Fruit fly (Drosophila melanogaster) whole organism, wandering third instar larva: ENCODE data around the gene CG31954.

Experiments
- Dfd ChIP-seq: fragments of >200 bp; optimal IDR thresholded peaks from 2 replicates; lab custom pipeline; 2017; ENCODE audit warnings: missing biosample characterization, missing genetic modification characterization
- GATAd ChIP-seq: sonication (Bioruptor generic); optimal IDR thresholded peaks from 2 replicates; lab custom pipeline; 2016; ENCODE audit warnings: missing biosample characterization, missing genetic modification characterization
- HLH106 ChIP-seq: fragments of 200-800 bp; optimal IDR thresholded peaks from 3 replicates; lab custom pipeline; 2019; ENCODE audit warnings: missing biosample characterization, mild to moderate bottlenecking, missing genetic modification characterization, moderate library complexity
- Mio ChIP-seq: sonication (Bioruptor generic); optimal IDR thresholded peaks from 2 replicates; lab custom pipeline; 2016; ENCODE audit warnings: missing biosample characterization, missing genetic modification characterization
- ey ChIP-seq: fragments of 200-800 bp; sonication (Bioruptor generic); optimal IDR thresholded peaks from 2 replicates; lab custom pipeline; 2016; ENCODE audit warnings: missing biosample characterization, missing genetic modification characterization

DNA sequence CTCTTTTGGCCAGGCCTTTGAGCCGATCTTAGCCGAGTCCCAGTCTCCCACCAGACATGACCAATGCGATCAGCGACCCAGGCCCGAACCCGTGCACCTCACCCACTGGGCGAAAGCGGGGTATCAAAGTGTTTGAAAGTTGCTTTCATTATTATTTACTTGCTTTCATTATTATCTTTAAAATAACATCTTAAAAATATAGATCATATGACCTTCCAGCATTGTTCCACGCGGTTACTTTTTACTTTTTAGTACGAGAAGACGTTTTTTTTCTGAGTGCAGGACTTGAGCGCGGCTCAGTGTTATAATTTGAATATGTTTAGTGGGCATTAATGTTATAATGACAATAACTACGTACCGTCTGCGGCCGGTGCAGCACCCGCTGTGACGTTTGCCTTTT, 33.2 kb upstream of the CG31954 start:
- TF ChIP-seq Dfd (GFP tag; lab: Kevin White, UChicago), result no peak
- TF ChIP-seq ey (GFP tag; lab: Kevin White, UChicago), result no peak
- TF ChIP-seq Mio (GFP tag; lab: Kevin White, UChicago), result no peak
- no peak for TF ChIP-seq GATAd (GFP tag; lab: Kevin White, UChicago)
- TF ChIP-seq HLH106 (tag; lab: Kevin White, UChicago), result peak; percentile 55
